Worm (Caenorhabditis elegans) whole organism, L3 larva: ENCODE results near the gene K06B4.15.

Experiments used
- eor-1 ChIP-seq, 2 experiments: fragments of 150-350 bp; optimal IDR thresholded peaks; 2 replicates each; lab custom pipeline; 2014 to 2018; ENCODE audit warnings: missing biosample characterization in 2 of 2, missing genetic modification characterization in 2 of 2
- lin-39 ChIP-seq: fragments of 150-350 bp; optimal IDR thresholded peaks from 2 replicates; lab custom pipeline; 2018; ENCODE audit warnings: missing biosample characterization, missing genetic modification reagents, missing genetic modification characterization
- nhr-12 ChIP-seq: fragments of 150-350 bp; optimal IDR thresholded peaks from 2 replicates; lab custom pipeline; 2014; ENCODE audit warnings: missing biosample characterization, missing genetic modification characterization
- nhr-25 ChIP-seq: sonication (generic microtip); optimal IDR thresholded peaks from 2 replicates; lab custom pipeline; 2017; ENCODE audit warnings: missing biosample characterization, missing genetic modification characterization
- nhr-76 ChIP-seq: fragments of 150-350 bp; sonication (generic microtip); optimal IDR thresholded peaks from 5 replicates; lab custom pipeline; 2014; ENCODE audit warnings: missing biosample characterization, missing genetic modification characterization
- pqm-1 ChIP-seq: fragments of 150-350 bp; optimal IDR thresholded peaks from 2 replicates; lab custom pipeline; 2017; ENCODE audit warnings: missing biosample characterization, missing genetic modification characterization, inconsistent platforms
- snpc-4 ChIP-seq: fragments of 150-350 bp; optimal IDR thresholded peaks from 2 replicates; lab custom pipeline; 2014; ENCODE audit warnings: missing biosample characterization, missing genetic modification characterization
- zag-1 ChIP-seq: fragments of 150-350 bp; optimal IDR thresholded peaks from 2 replicates; lab custom pipeline; 2014; ENCODE audit warnings: missing biosample characterization, missing genetic modification characterization

ce11 chrV:15721431-15721830, 51.2 kb downstream of the K06B4.15 start:
- no peak for TF ChIP-seq snpc-4 (tag; lab: Kevin White, UChicago)
- no peak for TF ChIP-seq lin-39
- no peak for TF ChIP-seq nhr-25 (tag; lab: Kevin White, UChicago)
- TF ChIP-seq nhr-76 (tag; lab: Kevin White, UChicago) = no peak
- no peak for TF ChIP-seq zag-1 (tag; lab: Kevin White, UChicago)
- TF ChIP-seq pqm-1 (tag; lab: Kevin White, UChicago) = no peak
- TF ChIP-seq eor-1 (tag; optimal IDR thresholded peaks at IDR 0.05; lab: Kevin White, UChicago) = no peak
- TF ChIP-seq nhr-12 (tag; lab: Kevin White, UChicago) = no peak
